Worm (Caenorhabditis elegans): ENCODE measurements around the gene pqn-35.

Gene pqn-35

ce11 chrII:4597441-4597840, 15.4 kb upstream of the pqn-35 start:
- no peak for TF ChIP-seq unc-62 (GFP tag; optimal IDR thresholded peaks at IDR 0.05)

DNA sequence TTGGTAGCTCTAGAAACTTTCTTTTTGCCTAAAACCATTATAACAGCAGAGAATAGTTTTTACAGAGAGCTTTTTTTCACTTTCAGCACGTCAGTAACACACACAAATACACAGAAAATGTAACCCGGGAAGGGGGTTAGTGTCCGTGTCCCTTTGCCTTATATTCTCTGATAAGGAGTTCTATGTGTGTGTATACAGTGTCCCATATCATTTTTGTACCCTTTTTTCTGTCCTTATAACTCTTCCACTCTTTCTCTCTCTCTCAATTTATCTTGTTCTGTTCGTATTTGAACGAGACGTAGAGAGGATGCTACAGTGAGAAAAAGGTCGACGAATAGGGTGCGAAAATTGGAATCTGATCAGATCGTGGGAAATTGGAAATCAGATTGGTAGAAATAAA, 14.0 kb upstream of the pqn-35 start:
- no peak for TF ChIP-seq unc-62 (GFP tag; optimal IDR thresholded peaks at IDR 0.05)

- no peak for TF ChIP-seq unc-62 (GFP tag; optimal IDR thresholded peaks at IDR 0.05)
These were observed 13.0 kb upstream of the pqn-35 start for ce11 chrII:4599838-4600237.

DNA sequence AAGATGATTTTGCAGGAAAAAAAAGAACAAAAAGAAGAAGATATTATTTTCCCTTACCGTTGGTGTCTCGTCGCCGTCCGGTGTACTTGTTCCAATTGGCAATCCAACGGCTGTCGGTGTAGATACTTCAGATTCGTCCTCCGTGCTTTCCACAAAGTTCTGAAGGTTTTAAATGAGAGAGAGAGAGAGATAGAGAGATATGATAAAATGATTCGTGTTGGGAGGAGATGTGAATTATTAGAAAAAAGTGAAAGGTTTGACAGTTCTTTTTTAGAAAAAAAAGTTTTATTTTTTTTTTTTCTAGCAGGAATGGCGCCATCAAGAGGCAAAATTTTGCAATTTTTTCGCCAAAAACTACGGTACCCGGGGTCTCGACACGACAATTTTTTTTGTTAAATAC, 12.5 kb upstream of the pqn-35 start:
- TF ChIP-seq unc-62 (GFP tag; optimal IDR thresholded peaks at IDR 0.05): no peak

DNA sequence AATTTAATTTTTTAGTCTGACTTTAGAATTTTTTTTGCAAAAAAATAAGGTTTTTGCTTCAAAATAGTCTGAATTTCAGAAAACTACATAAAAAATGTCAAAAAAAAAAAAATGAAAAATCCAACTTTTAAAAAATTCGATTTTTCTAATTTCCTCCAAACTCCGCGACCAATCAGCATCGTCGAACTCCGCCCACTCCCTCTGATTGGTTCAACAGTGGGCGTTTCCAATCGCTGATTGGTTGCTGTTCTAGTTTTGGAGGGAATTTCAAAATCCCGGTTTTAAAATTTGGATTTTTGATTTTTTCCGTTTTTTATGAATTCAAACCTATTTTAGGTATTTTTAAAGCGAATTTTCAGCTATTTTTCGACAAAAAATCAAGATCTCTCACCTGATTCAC, 12.0 kb upstream of the pqn-35 start:
- TF ChIP-seq unc-62 (GFP tag; optimal IDR thresholded peaks at IDR 0.05): no peak

ce11 chrII:4601256-4601655, 11.5 kb upstream of the pqn-35 start, which contains the start of gene ipla-1:
ipla-1 (minus strand) TSS chrII:4601356.
- TF ChIP-seq unc-62 (GFP tag; optimal IDR thresholded peaks at IDR 0.05): no peak

DNA sequence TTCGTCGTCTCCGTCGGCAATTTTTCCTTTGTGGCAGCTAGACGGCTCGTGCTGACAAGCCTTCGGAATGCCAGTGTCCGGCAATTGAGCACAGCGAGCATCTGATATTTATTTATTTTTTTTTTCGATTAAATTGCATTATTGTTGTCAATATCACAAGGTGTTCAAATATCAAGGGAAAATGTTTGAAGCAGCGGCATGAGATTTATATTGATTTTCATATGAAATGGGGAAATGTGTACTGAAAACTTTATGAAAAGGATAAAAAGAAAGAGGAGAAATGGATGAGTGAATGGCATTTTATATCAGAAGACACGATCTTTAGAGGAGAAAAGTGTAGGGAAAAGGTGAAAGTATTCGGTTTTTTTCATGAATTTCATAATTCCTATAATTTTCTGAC, 10.3 kb upstream of the pqn-35 start, which contains the start of gene coa-3:
coa-3 (minus strand) TSS at position 101 of the 400 bp plus-strand sequence.
- TF ChIP-seq unc-62 (GFP tag; optimal IDR thresholded peaks at IDR 0.05): no peak

DNA sequence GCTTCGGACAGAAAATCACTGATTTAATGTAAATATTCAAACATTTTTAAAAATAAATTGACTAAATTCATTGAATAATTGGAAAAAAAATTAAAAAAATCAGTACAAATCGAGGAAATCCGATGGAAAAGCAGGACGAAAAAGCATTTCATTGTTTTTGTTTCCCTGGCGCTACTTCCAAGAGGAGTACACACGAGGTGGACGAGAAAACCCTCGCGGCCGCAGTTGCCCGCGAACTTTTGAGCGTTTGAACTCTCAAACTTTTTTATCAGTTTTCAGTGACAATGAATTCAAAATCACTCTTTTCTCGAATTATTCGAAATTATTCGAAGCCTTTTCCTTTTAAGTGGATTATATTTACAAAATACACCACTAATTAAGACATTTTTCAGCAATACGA, 9.8 kb upstream of the pqn-35 start, which contains the start of gene F35D11.4:
F35D11.4 (plus strand) TSS at position 393 of the 400 bp plus-strand sequence.
- no peak for TF ChIP-seq unc-62 (GFP tag; optimal IDR thresholded peaks at IDR 0.05)

DNA sequence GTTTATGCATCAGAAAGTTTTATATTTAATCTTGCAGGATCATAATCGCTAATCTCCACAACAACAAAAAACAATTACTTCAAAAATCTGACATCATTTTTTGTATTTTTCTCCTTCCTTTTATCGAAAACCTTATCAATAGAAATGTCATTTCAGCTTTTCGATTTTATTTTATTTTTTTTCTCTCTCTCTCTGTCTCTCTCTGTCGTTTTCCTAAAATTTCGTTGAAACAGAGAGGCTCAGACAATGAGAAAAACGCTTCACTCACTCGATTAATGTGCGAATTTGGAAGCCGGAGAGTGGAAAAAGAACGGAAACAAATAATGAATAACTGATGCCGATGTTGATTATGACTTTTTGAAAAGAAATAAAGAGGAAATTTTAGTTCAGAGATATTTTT, 8.6 kb upstream of the pqn-35 start:
- no peak for TF ChIP-seq unc-62 (GFP tag; optimal IDR thresholded peaks at IDR 0.05)

DNA sequence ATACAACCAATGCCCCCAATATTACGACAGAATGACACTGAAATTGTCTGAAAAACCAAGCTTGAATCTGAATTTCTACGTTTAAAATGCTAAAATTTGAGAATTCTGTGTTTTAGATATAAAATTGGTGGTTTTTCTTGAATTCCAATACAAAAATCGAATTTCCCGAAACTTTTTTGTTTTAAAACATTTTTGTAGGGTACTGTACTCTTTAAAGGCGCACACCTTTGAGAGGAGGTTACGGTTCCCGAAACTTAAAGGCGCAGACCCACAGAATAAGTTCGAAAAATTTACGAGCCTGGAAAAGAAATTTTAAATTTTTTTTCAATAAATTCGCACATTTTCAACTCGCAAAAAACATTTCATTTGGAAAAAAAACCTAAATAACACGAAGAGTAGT, 8.1 kb upstream of the pqn-35 start:
- no peak for TF ChIP-seq unc-62 (GFP tag; optimal IDR thresholded peaks at IDR 0.05)

- no peak for TF ChIP-seq unc-62 (GFP tag; optimal IDR thresholded peaks at IDR 0.05)
These were observed 6.0 kb upstream of the pqn-35 start for ce11 chrII:4606687-4607297.

ce11 chrII:4608073-4608472, 4.7 kb upstream of the pqn-35 start, which contains the start of gene F35D11.3:
F35D11.3 (plus strand) TSS chrII:4608372.
- no peak for TF ChIP-seq unc-62 (GFP tag; optimal IDR thresholded peaks at IDR 0.05)

- no peak for TF ChIP-seq unc-62 (GFP tag; optimal IDR thresholded peaks at IDR 0.05)
These were observed 3.6 kb downstream of the pqn-35 start, which contains the start of gene clec-136 for ce11 chrII:4616443-4616842. clec-136 (minus strand) TSS chrII:4616543.

- TF ChIP-seq unc-62 (GFP tag; optimal IDR thresholded peaks at IDR 0.05): no peak
These were observed 5.2 kb downstream of the pqn-35 start, which contains the start of gene clec-137 for ce11 chrII:4617990-4618389. clec-137 (minus strand) TSS chrII:4618090.

ce11 chrII:4619700-4620099, 6.9 kb downstream of the pqn-35 start, which contains the start of gene clec-138:
clec-138 (minus strand) TSS chrII:4619800.
- no peak for TF ChIP-seq unc-62 (GFP tag; optimal IDR thresholded peaks at IDR 0.05)

ce11 chrII:4621650-4622049, 8.9 kb downstream of the pqn-35 start, which contains the start of gene clec-139:
clec-139 (minus strand) TSS chrII:4621750.
- TF ChIP-seq unc-62 (GFP tag; optimal IDR thresholded peaks at IDR 0.05): no peak

ce11 chrII:4626606-4627005, 13.8 kb downstream of the pqn-35 start, which contains the start of gene F35D11.1:
F35D11.1 (plus strand) TSS chrII:4626906.
- TF ChIP-seq unc-62 (GFP tag; optimal IDR thresholded peaks at IDR 0.05): no peak
